Worm (Caenorhabditis elegans) whole organism, L2 larva: ENCODE measurements around the gene K10C2.14.

Experiments used
- C34F6.9 ChIP-seq: fragments of 150-350 bp; optimal IDR thresholded peaks from 2 replicates; lab custom pipeline; 2014; ENCODE audit warnings: missing biosample characterization, missing genetic modification characterization
- F13H6.1 ChIP-seq: sonication (generic microtip); optimal IDR thresholded peaks from 2 replicates; lab custom pipeline; 2016; ENCODE audit warnings: missing genetic modification characterization, missing compliant biosample characterization
- Y55F3AM.14 ChIP-seq: fragments of 200-800 bp; sonication (Bioruptor generic); optimal IDR thresholded peaks from 2 replicates; lab custom pipeline; 2018; ENCODE audit warnings: mild to moderate bottlenecking, missing genetic modification characterization, missing compliant biosample characterization
- aly-2 ChIP-seq: fragments of 150-350 bp; optimal IDR thresholded peaks from 2 replicates; lab custom pipeline; 2014; ENCODE audit warnings: missing biosample characterization, missing genetic modification characterization
- ama-1 ChIP-seq: fragments of 150-350 bp; optimal IDR thresholded peaks from 2 replicates; lab custom pipeline; 2018; ENCODE audit warnings: inconsistent platforms
- blmp-1 ChIP-seq: sonication (generic microtip); optimal IDR thresholded peaks from 2 replicates; lab custom pipeline; 2017; ENCODE audit warnings: missing genetic modification characterization, mild to moderate bottlenecking, missing compliant biosample characterization, antibody characterized with exemption, moderate library complexity; ENCODE audit not compliant: insufficient read depth
- ceh-16 ChIP-seq: fragments of 150-350 bp; optimal IDR thresholded peaks from 2 replicates; lab custom pipeline; 2014; ENCODE audit warnings: missing biosample characterization, missing genetic modification characterization
- ceh-82 ChIP-seq: fragments of 150-350 bp; optimal IDR thresholded peaks from 2 replicates; lab custom pipeline; 2014; ENCODE audit warnings: missing biosample characterization, missing genetic modification characterization
- elt-1 ChIP-seq: fragments of 150-350 bp; optimal IDR thresholded peaks from 2 replicates; lab custom pipeline; 2014; ENCODE audit warnings: missing biosample characterization, missing genetic modification characterization
- elt-3 ChIP-seq: sonication (generic microtip); optimal IDR thresholded peaks from 2 replicates; lab custom pipeline; 2017; ENCODE audit warnings: missing biosample characterization, missing genetic modification characterization
- fos-1 ChIP-seq: fragments of 150-350 bp; optimal IDR thresholded peaks from 2 replicates; lab custom pipeline; 2014; ENCODE audit warnings: missing biosample characterization, missing genetic modification characterization
- gmeb-1 ChIP-seq: fragments of 150-350 bp; optimal IDR thresholded peaks from 2 replicates; lab custom pipeline; 2014; ENCODE audit warnings: missing biosample characterization, missing genetic modification characterization
- lin-11 ChIP-seq: fragments of 150-350 bp; sonication (generic microtip); optimal IDR thresholded peaks from 2 replicates; lab custom pipeline; 2014; ENCODE audit warnings: missing biosample characterization, missing genetic modification characterization, inconsistent platforms, mixed read lengths
- lin-13 ChIP-seq: fragments of 150-350 bp; optimal IDR thresholded peaks from 2 replicates; lab custom pipeline; 2014; ENCODE audit warnings: missing biosample characterization, missing genetic modification reagents, missing genetic modification characterization
- lin-39 ChIP-seq: fragments of 150-350 bp; optimal IDR thresholded peaks from 2 replicates; lab custom pipeline; 2014; ENCODE audit warnings: missing biosample characterization, missing genetic modification reagents, missing genetic modification characterization
- lsy-2 ChIP-seq, 2 experiments: fragments of 150-350 bp in 1 of 2; sonication (generic microtip) in 1 of 2; optimal IDR thresholded peaks; 2 replicates each; lab custom pipeline; 2014 to 2017; ENCODE audit warnings: missing biosample characterization in 2 of 2, missing genetic modification characterization in 2 of 2
- mab-5 ChIP-seq: fragments of 150-350 bp; optimal IDR thresholded peaks from 2 replicates; lab custom pipeline; 2014; ENCODE audit warnings: missing biosample characterization, missing genetic modification characterization
- mdl-1 ChIP-seq, 2 experiments: fragments of 150-350 bp in 1 of 2; sonication (generic microtip) in 1 of 2; optimal IDR thresholded peaks; 2 replicates each; lab custom pipeline; 2017; ENCODE audit warnings: missing biosample characterization in 2 of 2, missing genetic modification characterization in 2 of 2
- nhr-10 ChIP-seq: sonication (generic microtip); optimal IDR thresholded peaks from 2 replicates; lab custom pipeline; 2017; ENCODE audit warnings: missing biosample characterization, missing genetic modification characterization
- nhr-11 ChIP-seq: fragments of 150-350 bp; optimal IDR thresholded peaks from 2 replicates; lab custom pipeline; 2014; ENCODE audit warnings: missing biosample characterization, missing genetic modification characterization
- nhr-12 ChIP-seq: fragments of 150-350 bp; optimal IDR thresholded peaks from 2 replicates; lab custom pipeline; 2014; ENCODE audit warnings: missing biosample characterization, missing genetic modification characterization
- nhr-129 ChIP-seq: fragments of 150-350 bp; optimal IDR thresholded peaks from 2 replicates; lab custom pipeline; 2014; ENCODE audit warnings: missing biosample characterization, missing genetic modification characterization
- nhr-23 ChIP-seq: fragments of 150-350 bp; optimal IDR thresholded peaks from 2 replicates; lab custom pipeline; 2014; ENCODE audit warnings: missing biosample characterization, missing genetic modification reagents, missing genetic modification characterization
- nhr-6 ChIP-seq: fragments of 150-350 bp; optimal IDR thresholded peaks from 2 replicates; lab custom pipeline; 2014; ENCODE audit warnings: missing biosample characterization, missing genetic modification characterization
- nhr-77 ChIP-seq: fragments of 150-350 bp; optimal IDR thresholded peaks from 2 replicates; lab custom pipeline; 2014; ENCODE audit warnings: missing biosample characterization, missing genetic modification characterization
- skn-1 ChIP-seq: sonication (generic microtip); optimal IDR thresholded peaks from 2 replicates; lab custom pipeline; 2017; ENCODE audit warnings: missing biosample characterization, missing genetic modification characterization
- sma-3 ChIP-seq: sonication (generic microtip); optimal IDR thresholded peaks from 2 replicates; lab custom pipeline; 2016; ENCODE audit warnings: missing genetic modification reagents, missing genetic modification characterization, missing compliant biosample characterization
- sma-9 ChIP-seq, 2 experiments: fragments of 150-350 bp in 1 of 2; sonication (generic microtip) in 1 of 2; optimal IDR thresholded peaks; 2 replicates each; lab custom pipeline; 2014 to 2016; ENCODE audit warnings: missing genetic modification characterization in 2 of 2, mild to moderate bottlenecking in 1 of 2, missing biosample characterization in 1 of 2, missing compliant biosample characterization in 1 of 2, missing genetic modification reagents in 1 of 2, moderate library complexity in 1 of 2
- snpc-4 ChIP-seq: fragments of 150-350 bp; optimal IDR thresholded peaks from 2 replicates; lab custom pipeline; 2014; ENCODE audit warnings: missing biosample characterization, missing genetic modification characterization
- unc-39 ChIP-seq: fragments of 150-350 bp; optimal IDR thresholded peaks from 2 replicates; lab custom pipeline; 2014; ENCODE audit warnings: missing biosample characterization, missing genetic modification characterization
- unc-55 ChIP-seq: fragments of 150-350 bp; sonication (generic microtip); optimal IDR thresholded peaks from 3 replicates; lab custom pipeline; 2014; ENCODE audit warnings: missing biosample characterization, missing genetic modification reagents, missing genetic modification characterization
- unc-62 ChIP-seq: fragments of 150-350 bp; optimal IDR thresholded peaks from 2 replicates; lab custom pipeline; 2014; ENCODE audit warnings: missing biosample characterization, missing genetic modification reagents, missing genetic modification characterization
- zag-1 ChIP-seq: fragments of 150-350 bp; optimal IDR thresholded peaks from 2 replicates; lab custom pipeline; 2014; ENCODE audit warnings: missing biosample characterization, missing genetic modification characterization

The K10C2.14 gene

ce11 chrX:6416357-6417087, 23.8 kb downstream of the K10C2.14 start, which contains the start of gene T22E5.6:
Gene T22E5.6, minus strand, starts transcription at chrX:6416407.
- TF ChIP-seq fos-1 (tag; lab: Kevin White, UChicago) (no peak), nhr-129 (tag; lab: Kevin White, UChicago) (peak; percentile 52), blmp-1 (peak; percentile 5)

ce11 chrX:6413583-6413982, 26.8 kb downstream of the K10C2.14 start:
- no peak for TF ChIP-seq lin-11 (tag; lab: Kevin White, UChicago)
- no peak for TF ChIP-seq unc-55 (GFP tag; lab: Kevin White, UChicago)
- no peak for TF ChIP-seq ama-1 (lab: Kevin White, UChicago)
- no peak for TF ChIP-seq nhr-10 (tag; lab: Kevin White, UChicago)
- no peak for TF ChIP-seq blmp-1
- no peak for TF ChIP-seq elt-1 (tag; lab: Kevin White, UChicago)

ce11 chrX:6412575-6412974, 27.8 kb downstream of the K10C2.14 start, which contains the start of gene T22E5.1:
Gene T22E5.1, plus strand, starts transcription at chrX:6412875.
- TF ChIP-seq elt-3: no peak
- no peak for TF ChIP-seq mdl-1 (tag; optimal IDR thresholded peaks at IDR 0.05; lab: Kevin White, UChicago)
- no peak for TF ChIP-seq Y55F3AM.14 (GFP tag; lab: Kevin White, UChicago)
- TF ChIP-seq snpc-4 (tag; lab: Kevin White, UChicago): no peak
- no peak for TF ChIP-seq lin-11 (tag; lab: Kevin White, UChicago)
- TF ChIP-seq ama-1 (lab: Kevin White, UChicago): no peak
- no peak for TF ChIP-seq zag-1
- TF ChIP-seq nhr-10 (tag; lab: Kevin White, UChicago): no peak
- TF ChIP-seq nhr-6: no peak
- no peak for TF ChIP-seq skn-1 (tag; lab: Kevin White, UChicago)
- no peak for TF ChIP-seq nhr-129 (tag; lab: Kevin White, UChicago)
- TF ChIP-seq nhr-23 (tag; lab: Kevin White, UChicago): no peak
- no peak for TF ChIP-seq F13H6.1
- TF ChIP-seq unc-62 (GFP tag; lab: Kevin White, UChicago): no peak
- TF ChIP-seq unc-39: no peak
- no peak for TF ChIP-seq ceh-16 (tag; lab: Kevin White, UChicago)
- no peak for TF ChIP-seq sma-9 (GFP tag; optimal IDR thresholded peaks at IDR 0.05; lab: Kevin White, UChicago)
- TF ChIP-seq sma-9 (tag; optimal IDR thresholded peaks at IDR 0.05; lab: Kevin White, UChicago): no peak
- TF ChIP-seq, all 48 proteins: peak for 0

ce11 chrX:6410177-6410765, 30.1 kb downstream of the K10C2.14 start, which contains the start of gene mup-2:
Gene mup-2, minus strand, starts transcription at chrX:6410227.
- TF ChIP-seq F13H6.1 (peak; percentile 87), sma-9 (GFP tag; optimal IDR thresholded peaks at IDR 0.05; lab: Kevin White, UChicago) (peak; percentile 80), sma-9 (tag; optimal IDR thresholded peaks at IDR 0.05; lab: Kevin White, UChicago) (no peak), nhr-77 (tag; lab: Kevin White, UChicago) (no peak), mdl-1 (tag; optimal IDR thresholded peaks at IDR 0.05; lab: Kevin White, UChicago) (no peak), lsy-2 (tag; optimal IDR thresholded peaks at IDR 0.05; lab: Kevin White, UChicago) (peak in 1 of 2 experiments; percentile 25), nhr-129 (tag; lab: Kevin White, UChicago) (peak; percentile 61), C34F6.9 (tag; lab: Kevin White, UChicago) (peak; percentile 3)

ce11 chrX:6408713-6409112, 31.7 kb downstream of the K10C2.14 start:
- no peak for TF ChIP-seq fos-1 (tag; lab: Kevin White, UChicago)

ce11 chrX:6408286-6408685, 32.1 kb downstream of the K10C2.14 start:
- TF ChIP-seq skn-1 (tag; lab: Kevin White, UChicago) (peak; percentile 90), nhr-12 (tag; lab: Kevin White, UChicago) (no peak), lsy-2 (tag; optimal IDR thresholded peaks at IDR 0.05; lab: Kevin White, UChicago) (peak in 1 of 2 experiments; percentile 13), fos-1 (tag; lab: Kevin White, UChicago) (peak; percentile 23)

ce11 chrX:6407805-6408204, 32.6 kb downstream of the K10C2.14 start:
- TF ChIP-seq unc-62 (GFP tag; lab: Kevin White, UChicago) (no peak), nhr-10 (tag; lab: Kevin White, UChicago) (no peak), mab-5 (tag; lab: Kevin White, UChicago) (no peak), sma-3 (GFP tag; lab: Kevin White, UChicago) (no peak), elt-3 (no peak), C34F6.9 (tag; lab: Kevin White, UChicago) (no peak), lin-13 (GFP tag; lab: Kevin White, UChicago) (no peak), ama-1 (lab: Kevin White, UChicago) (no peak), blmp-1 (no peak), zag-1 (no peak), lin-39 (tag; lab: Kevin White, UChicago) (no peak), F13H6.1 (no peak), aly-2 (tag; lab: Kevin White, UChicago) (no peak), nhr-11 (tag; lab: Kevin White, UChicago) (no peak), nhr-6 (no peak), ceh-82 (tag; lab: Kevin White, UChicago) (no peak), fos-1 (tag; lab: Kevin White, UChicago) (no peak), elt-1 (tag; lab: Kevin White, UChicago) (no peak), gmeb-1 (tag; lab: Kevin White, UChicago) (no peak), sma-9 (GFP tag; optimal IDR thresholded peaks at IDR 0.05; lab: Kevin White, UChicago) (no peak), sma-9 (tag; optimal IDR thresholded peaks at IDR 0.05; lab: Kevin White, UChicago) (no peak)
